Fruit fly (Drosophila melanogaster) whole organism, embryonic: ENCODE measurements around the gene COX7B.

Experiments
- ATbp ChIP-seq: fragments of 200-800 bp; sonication (Bioruptor generic); optimal IDR thresholded peaks from 2 replicates; lab custom pipeline; 2017; ENCODE audit warnings: missing biosample characterization, mild to moderate bottlenecking, missing genetic modification characterization, missing genetic modification reagents
- B-H1 ChIP-seq: fragments of 200-800 bp; sonication (Bioruptor generic); IDR thresholded peaks from 3 replicates; pipeline ENCODE4 v1.3.6; 2022; ENCODE audit warnings: missing biosample characterization, missing genetic modification characterization
- BEAF-32 ChIP-seq: fragments of 200-800 bp; sonication (Bioruptor generic); optimal IDR thresholded peaks from 3 replicates; lab custom pipeline; 2017; ENCODE audit warnings: missing biosample characterization, missing genetic modification characterization, mild to moderate bottlenecking, moderate library complexity, missing genetic modification reagents
- C15 ChIP-seq: fragments of 200-800 bp; sonication (Bioruptor generic); IDR thresholded peaks from 3 replicates; pipeline ENCODE4 v1.3.6; 2022; ENCODE audit warnings: missing biosample characterization, missing genetic modification characterization
- CG10147 ChIP-seq: fragments of 200-800 bp; sonication (Bioruptor generic); optimal IDR thresholded peaks from 2 replicates; lab custom pipeline; 2019; ENCODE audit warnings: missing biosample characterization, mild to moderate bottlenecking, missing genetic modification characterization, moderate library complexity
- CG1024 ChIP-seq: fragments of 200-800 bp; sonication (Bioruptor generic); IDR thresholded peaks from 2 replicates; pipeline ENCODE4 v1.3.6; 2022; ENCODE audit warnings: missing biosample characterization, missing genetic modification characterization
- CG10366 ChIP-seq: fragments of 200-800 bp; sonication (Bioruptor generic); IDR thresholded peaks from 2 replicates; pipeline ENCODE4 v1.3.6; 2022; ENCODE audit warnings: missing biosample characterization, missing genetic modification characterization
- CG12219 ChIP-seq: fragments of 200-800 bp; sonication (Bioruptor generic); optimal IDR thresholded peaks from 3 replicates; lab custom pipeline; 2018; ENCODE audit warnings: missing biosample characterization, mild to moderate bottlenecking, missing genetic modification characterization
- CG1233 ChIP-seq: fragments of 200-800 bp; sonication (Bioruptor generic); optimal IDR thresholded peaks from 4 replicates; lab custom pipeline; 2018; ENCODE audit warnings: missing biosample characterization, mild to moderate bottlenecking, missing genetic modification characterization
- CG12391 ChIP-seq: fragments of 200-800 bp; sonication (Bioruptor generic); optimal IDR thresholded peaks from 3 replicates; lab custom pipeline; 2018; ENCODE audit warnings: missing biosample characterization, mild to moderate bottlenecking, missing genetic modification characterization, moderate library complexity
- CG13123 ChIP-seq: fragments of 200-800 bp; sonication (Bioruptor generic); optimal IDR thresholded peaks from 2 replicates; lab custom pipeline; 2016; ENCODE audit warnings: missing biosample characterization, missing genetic modification characterization
- CG15269 ChIP-seq: fragments of 200-800 bp; sonication (Bioruptor generic); optimal IDR thresholded peaks from 2 replicates; lab custom pipeline; 2018; ENCODE audit warnings: missing biosample characterization, mild to moderate bottlenecking, missing genetic modification characterization, moderate library complexity
- CG15479 ChIP-seq: fragments of 200-800 bp; sonication (Bioruptor generic); optimal IDR thresholded peaks from 3 replicates; lab custom pipeline; 2019; ENCODE audit warnings: missing biosample characterization, mild to moderate bottlenecking, missing genetic modification characterization, moderate library complexity
- CG16815 ChIP-seq: fragments of 200-800 bp; sonication (Bioruptor generic); optimal IDR thresholded peaks from 3 replicates; lab custom pipeline; 2017; ENCODE audit warnings: missing biosample characterization, mild to moderate bottlenecking, missing genetic modification characterization
- CG17912 ChIP-seq: fragments of 200-800 bp; sonication (Bioruptor generic); optimal IDR thresholded peaks from 2 replicates; lab custom pipeline; 2018; ENCODE audit warnings: missing biosample characterization, mild to moderate bottlenecking, missing genetic modification characterization
- CG18476 ChIP-seq: fragments of 200-800 bp; sonication (Bioruptor generic); optimal IDR thresholded peaks from 2 replicates; lab custom pipeline; 2016; ENCODE audit warnings: missing biosample characterization, mild to moderate bottlenecking, missing genetic modification characterization
- CG3065 ChIP-seq: fragments of 200-800 bp; sonication (Bioruptor generic); optimal IDR thresholded peaks from 2 replicates; lab custom pipeline; 2016; ENCODE audit warnings: missing biosample characterization, missing genetic modification characterization
- CG33557 ChIP-seq: fragments of 200-800 bp; sonication (Bioruptor generic); optimal IDR thresholded peaks from 2 replicates; lab custom pipeline; 2019; ENCODE audit warnings: missing biosample characterization, mild to moderate bottlenecking, missing genetic modification characterization, moderate library complexity
- CG3407 ChIP-seq: fragments of 200-800 bp; sonication (Bioruptor generic); optimal IDR thresholded peaks from 2 replicates; lab custom pipeline; 2018; ENCODE audit warnings: missing biosample characterization, mild to moderate bottlenecking, missing genetic modification characterization
- CG6854 ChIP-seq: fragments of 200-800 bp; sonication (Bioruptor generic); optimal IDR thresholded peaks from 3 replicates; lab custom pipeline; 2017; ENCODE audit warnings: missing biosample characterization, mild to moderate bottlenecking, missing genetic modification characterization
- CG7839 ChIP-seq: fragments of 200-800 bp; sonication (Bioruptor generic); optimal IDR thresholded peaks from 3 replicates; lab custom pipeline; 2018; ENCODE audit warnings: missing biosample characterization, mild to moderate bottlenecking, missing genetic modification characterization, moderate library complexity
- CG8089 ChIP-seq: fragments of 200-800 bp; sonication (Bioruptor generic); optimal IDR thresholded peaks from 3 replicates; lab custom pipeline; 2016; ENCODE audit warnings: missing biosample characterization, missing genetic modification characterization
- CG8281 ChIP-seq: fragments of 200-800 bp; sonication (Bioruptor generic); optimal IDR thresholded peaks from 2 replicates; lab custom pipeline; 2018; ENCODE audit warnings: missing biosample characterization, mild to moderate bottlenecking, missing genetic modification characterization, moderate library complexity
- CG8765 ChIP-seq: fragments of 200-800 bp; sonication (Bioruptor generic); IDR thresholded peaks from 2 replicates; pipeline ENCODE4 v1.3.6; 2022; ENCODE audit warnings: missing biosample characterization, missing genetic modification characterization
- CG9932 ChIP-seq: fragments of 200-800 bp; sonication (Bioruptor generic); IDR thresholded peaks from 2 replicates; pipeline ENCODE4 v1.3.6; 2022; ENCODE audit warnings: missing biosample characterization, missing genetic modification characterization
- CoRest ChIP-seq: fragments of 200-800 bp; sonication (Bioruptor generic); optimal IDR thresholded peaks from 3 replicates; lab custom pipeline; 2018; ENCODE audit warnings: missing biosample characterization, mild to moderate bottlenecking, missing genetic modification characterization, moderate library complexity
- Dfd ChIP-seq, 2 experiments: fragments of >200 bp; optimal IDR thresholded peaks; 2 replicates each; lab custom pipeline; 2017; ENCODE audit warnings: missing biosample characterization in 2 of 2, missing genetic modification characterization in 2 of 2
- Elba2 ChIP-seq: fragments of 200-800 bp; sonication (Bioruptor generic); optimal IDR thresholded peaks from 3 replicates; lab custom pipeline; 2016; ENCODE audit warnings: missing biosample characterization, missing genetic modification characterization
- Fer1 ChIP-seq: fragments of 200-800 bp; sonication (Bioruptor generic); optimal IDR thresholded peaks from 2 replicates; lab custom pipeline; 2017; ENCODE audit warnings: missing biosample characterization, mild to moderate bottlenecking, missing genetic modification characterization
- Hr51 ChIP-seq, 2 experiments: fragments of 200-800 bp; sonication (Bioruptor generic); optimal IDR thresholded peaks; 2 replicates in 1 of 2; 3 replicates in 1 of 2; lab custom pipeline; 2016 to 2018; ENCODE audit warnings: missing biosample characterization in 2 of 2, missing genetic modification characterization in 2 of 2, mild to moderate bottlenecking in 1 of 2, moderate library complexity in 1 of 2
- Mad ChIP-seq: fragments of 200-800 bp; sonication (Bioruptor generic); optimal IDR thresholded peaks from 2 replicates; lab custom pipeline; 2016; ENCODE audit warnings: missing biosample characterization, missing genetic modification characterization
- Neu2 ChIP-seq: fragments of 200-800 bp; sonication (Bioruptor generic); optimal IDR thresholded peaks from 3 replicates; lab custom pipeline; 2016; ENCODE audit warnings: missing biosample characterization, missing genetic modification characterization, borderline replicate concordance
- Scr ChIP-seq: fragments of 200-800 bp; sonication (Bioruptor generic); IDR thresholded peaks from 2 replicates; pipeline ENCODE4 v1.3.6; 2022; ENCODE audit warnings: missing biosample characterization, missing genetic modification characterization; ENCODE audit not compliant: partially characterized antibody
- aop ChIP-seq: fragments of 200-800 bp; sonication (Bioruptor generic); IDR thresholded peaks from 2 replicates; pipeline ENCODE4 v1.3.6; 2022; ENCODE audit warnings: missing biosample characterization, missing genetic modification characterization
- cas ChIP-seq: fragments of 200-800 bp; sonication (Bioruptor generic); IDR thresholded peaks from 2 replicates; pipeline ENCODE4 v1.3.6; 2022; ENCODE audit warnings: missing biosample characterization, missing genetic modification characterization
- croc ChIP-seq: fragments of 200-800 bp; sonication (Bioruptor generic); conservative IDR thresholded peaks from 3 replicates; pipeline ENCODE4 v1.3.6; 2022; ENCODE audit warnings: missing biosample characterization, missing genetic modification characterization
- cwo ChIP-seq: fragments of 200-800 bp; sonication (Bioruptor generic); optimal IDR thresholded peaks from 3 replicates; lab custom pipeline; 2017; ENCODE audit warnings: missing biosample characterization, missing genetic modification characterization, mild to moderate bottlenecking, moderate library complexity, missing genetic modification reagents
- fd96Cb ChIP-seq: fragments of 200-800 bp; sonication (Bioruptor generic); optimal IDR thresholded peaks from 2 replicates; lab custom pipeline; 2018; ENCODE audit warnings: missing biosample characterization, mild to moderate bottlenecking, missing genetic modification characterization, moderate library complexity
- fru ChIP-seq: fragments of >200 bp; optimal IDR thresholded peaks from 2 replicates; lab custom pipeline; 2017
- inv ChIP-seq: fragments of 200-800 bp; sonication (Bioruptor generic); IDR thresholded peaks from 2 replicates; pipeline ENCODE4 v1.3.6; 2022; ENCODE audit warnings: missing biosample characterization, missing genetic modification characterization; ENCODE audit not compliant: partially characterized antibody
- jing ChIP-seq: fragments of 200-800 bp; sonication (Bioruptor generic); optimal IDR thresholded peaks from 2 replicates; lab custom pipeline; 2018; ENCODE audit warnings: missing biosample characterization, mild to moderate bottlenecking, missing genetic modification characterization
- klu ChIP-seq: fragments of 200-800 bp; sonication (Bioruptor generic); IDR thresholded peaks from 2 replicates; pipeline ENCODE4 v1.3.6; 2022; ENCODE audit warnings: missing biosample characterization, missing genetic modification characterization
- lab ChIP-seq: fragments of 200-800 bp; sonication (Bioruptor generic); optimal IDR thresholded peaks from 3 replicates; lab custom pipeline; 2017; ENCODE audit warnings: missing biosample characterization, missing genetic modification characterization, mild to moderate bottlenecking, moderate library complexity, missing genetic modification reagents
- lov ChIP-seq, 2 experiments: fragments of 200-800 bp in 1 of 2; fragments of >200 bp in 1 of 2; sonication (Bioruptor generic) in 1 of 2; IDR thresholded peaks in 1 of 2; optimal IDR thresholded peaks in 1 of 2; 2 replicates in 1 of 2; 3 replicates in 1 of 2; pipeline versions ENCODE4 v1.3.6 to Lab custom; 2017 to 2022; ENCODE audit warnings: missing biosample characterization in 1 of 2, missing genetic modification characterization in 1 of 2
- nau ChIP-seq: fragments of 200-800 bp; sonication (Bioruptor generic); optimal IDR thresholded peaks from 3 replicates; lab custom pipeline; 2017; ENCODE audit warnings: missing biosample characterization, mild to moderate bottlenecking, missing genetic modification characterization, missing genetic modification reagents
- pan ChIP-seq, 4 experiments: fragments of >200 bp in 3 of 4; fragments of 200-800 bp in 1 of 4; sonication (Bioruptor generic) in 1 of 4; optimal IDR thresholded peaks in 3 of 4; IDR thresholded peaks in 1 of 4; 2 replicates each; pipeline versions ENCODE4 v1.3.6 to Lab custom; 2017 to 2022; ENCODE audit warnings: missing biosample characterization in 2 of 4, missing genetic modification characterization in 2 of 4, mixed read lengths in 1 of 4
- pb ChIP-seq: fragments of 200-800 bp; sonication (Bioruptor generic); optimal IDR thresholded peaks from 3 replicates; lab custom pipeline; 2016; ENCODE audit warnings: missing biosample characterization, missing genetic modification characterization
- ranshi ChIP-seq: fragments of 200-800 bp; sonication (Bioruptor generic); IDR thresholded peaks from 2 replicates; pipeline ENCODE4 v1.3.6; 2022; ENCODE audit warnings: missing biosample characterization, missing genetic modification characterization
- ro ChIP-seq: fragments of 200-800 bp; sonication (Bioruptor generic); IDR thresholded peaks from 2 replicates; pipeline ENCODE4 v1.3.6; 2022; ENCODE audit warnings: missing biosample characterization, missing genetic modification characterization
- slbo ChIP-seq: fragments of 200-800 bp; sonication (Bioruptor generic); IDR thresholded peaks from 2 replicates; pipeline ENCODE4 v1.3.6; 2022; ENCODE audit warnings: missing biosample characterization, missing genetic modification characterization

Gene COX7B

DNA sequence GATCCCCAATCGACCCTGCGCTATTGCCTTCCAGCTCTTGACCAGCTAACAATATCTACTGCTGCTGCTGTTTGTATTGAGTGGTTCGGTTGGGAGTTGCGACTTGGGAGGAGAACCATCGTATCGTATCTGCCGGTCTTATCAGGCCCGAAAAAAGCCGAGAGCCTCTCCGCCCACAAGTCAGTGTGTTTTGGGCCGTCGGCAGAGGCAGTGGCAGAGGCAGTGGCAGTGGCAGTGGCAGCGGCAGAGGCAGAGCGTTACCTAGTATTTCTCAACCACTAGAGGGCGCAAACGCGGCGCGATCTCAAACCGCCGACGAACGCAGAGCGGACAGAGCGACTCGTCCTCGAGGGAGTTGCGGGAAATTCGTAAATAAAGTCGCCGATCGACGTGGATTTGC is 44.8 kb downstream of the COX7B start, which contains the start of gene SecCl:
Gene SecCl (plus strand): TSS at position 18 of the 400 bp plus-strand sequence.
- TF ChIP-seq nau (GFP tag; lab: Kevin White, UChicago) (no peak), pan (optimal IDR thresholded peaks at IDR 0.05; lab: Kevin White, UChicago) (no peak), pan (GFP tag; optimal IDR thresholded peaks at IDR 0.05 in 1 of 2, IDR thresholded peaks at IDR 0.05 in 1 of 2) (no peak), CG8089 (GFP tag; lab: Kevin White, UChicago) (no peak), cwo (GFP tag; lab: Kevin White, UChicago) (no peak), pb (GFP tag; lab: Kevin White, UChicago) (no peak), BEAF-32 (GFP tag; lab: Kevin White, UChicago) (no peak), Hr51 (GFP tag; optimal IDR thresholded peaks at IDR 0.05; lab: Kevin White, UChicago) (no peak), CG12391 (tag; lab: Kevin White, UChicago) (no peak), CG7839 (tag; lab: Kevin White, UChicago) (no peak), CG1024 (GFP tag; lab: Robert Waterston, UW) (no peak), ATbp (GFP tag; lab: Kevin White, UChicago) (no peak), slbo (GFP tag; lab: Robert Waterston, UW) (no peak), ro (GFP tag; lab: Robert Waterston, UW) (no peak), Fer1 (GFP tag; lab: Kevin White, UChicago) (no peak), Scr (GFP tag; lab: Robert Waterston, UW) (no peak), klu (GFP tag; lab: Robert Waterston, UW) (no peak), CG10366 (no peak), lab (GFP tag; lab: Kevin White, UChicago) (peak; percentile 23), Dfd (GFP tag; optimal IDR thresholded peaks at IDR 0.05; lab: Kevin White, UChicago) (no peak), Elba2 (no peak), CG8281 (tag; lab: Kevin White, UChicago) (no peak), CG8765 (GFP tag; lab: Robert Waterston, UW) (no peak), inv (no peak), CG12219 (GFP tag; lab: Kevin White, UChicago) (no peak), CG15479 (GFP tag; lab: Kevin White, UChicago) (no peak), CG3065 (no peak), aop (GFP tag; lab: Robert Waterston, UW) (0 out of 2 replicates have a peak, but pooled peaks have one; percentile 11), CG17912 (GFP tag; lab: Kevin White, UChicago) (no peak), CG15269 (tag; lab: Kevin White, UChicago) (no peak), ranshi (GFP tag; lab: Robert Waterston, UW) (no peak), CG16815 (no peak), CG6854 (GFP tag; lab: Kevin White, UChicago) (no peak), fd96Cb (tag; lab: Kevin White, UChicago) (no peak), CG33557 (GFP tag; lab: Kevin White, UChicago) (no peak), lov (optimal IDR thresholded peaks at IDR 0.05; lab: Kevin White, UChicago) (no peak), lov (GFP tag; IDR thresholded peaks at IDR 0.05; lab: Robert Waterston, UW) (0 out of 3 replicates have a peak, but pooled peaks have one; percentile 20), fru (lab: Kevin White, UChicago) (no peak), jing (GFP tag; lab: Kevin White, UChicago) (no peak), CG3407 (GFP tag; lab: Kevin White, UChicago) (no peak), CG9932 (GFP tag; lab: Robert Waterston, UW) (no peak), B-H1 (GFP tag; lab: Robert Waterston, UW) (no peak), C15 (GFP tag; lab: Robert Waterston, UW) (0 out of 3 replicates have a peak, but pooled peaks have one; percentile 4), CoRest (tag; lab: Kevin White, UChicago) (no peak), CG1233 (GFP tag; lab: Kevin White, UChicago) (no peak), cas (GFP tag; lab: Robert Waterston, UW) (no peak), CG13123 (no peak), CG18476 (GFP tag; lab: Kevin White, UChicago) (no peak), CG10147 (no peak), croc (no peak), Neu2 (GFP tag; lab: Kevin White, UChicago) (no peak), Mad (no peak)
